Worm (Caenorhabditis elegans): ENCODE data around the gene T03F7.6.

T03F7.6 gene

ce11 chrV:11314025-11314880 is 19.8 kb downstream of the T03F7.6 start (continued):
- TF ChIP-seq mel-28 (tag; optimal IDR thresholded peaks at IDR 0.05; ENCODE audit: borderline replicate concordance): peak; percentile 89
- TF ChIP-seq K11D2.4 (GFP tag; IDR thresholded peaks at IDR 0.05): peak; percentile 89
- TF ChIP-seq lir-1 (GFP tag; conservative IDR thresholded peaks at IDR 0.05): peak; percentile 83
- TF ChIP-seq egl-44 (GFP tag; IDR thresholded peaks at IDR 0.05): peak; percentile 99
- peak; percentile 100 for TF ChIP-seq lin-26 (GFP tag; IDR thresholded peaks at IDR 0.05)
- peak; percentile 95 for TF ChIP-seq mes-4 (tag; optimal IDR thresholded peaks at IDR 0.05)
- TF ChIP-seq lin-35 (GFP tag; optimal IDR thresholded peaks at IDR 0.05): peak; percentile 22 to 87 (median 61)
- peak; percentile 92 for TF ChIP-seq ztf-3 (GFP tag; optimal IDR thresholded peaks at IDR 0.05)
- TF ChIP-seq dpl-1 (GFP tag; optimal IDR thresholded peaks at IDR 0.05): peak; percentile 61
- TF ChIP-seq ekl-4 (GFP tag; IDR thresholded peaks at IDR 0.05): peak; percentile 95
- TF ChIP-seq aptf-2 (GFP tag; conservative IDR thresholded peaks at IDR 0.05): peak; percentile 84
- TF ChIP-seq repo-1 (tag; optimal IDR thresholded peaks at IDR 0.05): peak; percentile 97
- TF ChIP-seq ceh-27 (GFP tag; optimal IDR thresholded peaks at IDR 0.05): peak; percentile 99
- TF ChIP-seq pha-4 (tag; optimal IDR thresholded peaks at IDR 0.05): no peak
- TF ChIP-seq zfh-2 (GFP tag; conservative IDR thresholded peaks at IDR 0.05): peak; percentile 96
- peak; percentile 95 for TF ChIP-seq somi-1 (GFP tag; optimal IDR thresholded peaks at IDR 0.05)
- peak; percentile 90 for TF ChIP-seq K12H6.12 (tag; optimal IDR thresholded peaks at IDR 0.05)
- TF ChIP-seq madf-10 (tag; optimal IDR thresholded peaks at IDR 0.05): peak; percentile 90
- TF ChIP-seq cebp-1 (GFP tag; IDR thresholded peaks at IDR 0.05): peak; percentile 85
- TF ChIP-seq cebp-1 (tag; optimal IDR thresholded peaks at IDR 0.05): peak; percentile 93
- peak; percentile 86 for TF ChIP-seq akir-1 (GFP tag; optimal IDR thresholded peaks at IDR 0.05)
- peak; percentile 99 for TF ChIP-seq fkh-3 (tag; optimal IDR thresholded peaks at IDR 0.05)
- TF ChIP-seq F37B4.10 (GFP tag; IDR thresholded peaks at IDR 0.05): peak; percentile 98; the same call in 1 of the 2 replicates
- peak; percentile 97 for TF ChIP-seq nhr-90 (tag; optimal IDR thresholded peaks at IDR 0.05)
- peak; percentile 87 for TF ChIP-seq snpc-1.1 (tag; optimal IDR thresholded peaks at IDR 0.05; ENCODE audit: insufficient read depth)
- peak; percentile 95 for TF ChIP-seq rcor-1 (GFP tag; IDR thresholded peaks at IDR 0.05)
- TF ChIP-seq tbp1 (GFP tag; optimal IDR thresholded peaks at IDR 0.05): peak; percentile 100
- TF ChIP-seq hlh-26 (GFP tag; conservative IDR thresholded peaks at IDR 0.05): peak; percentile 84
- peak; percentile 94 for TF ChIP-seq Y95B8A.8 (GFP tag; IDR thresholded peaks at IDR 0.05)
- peak; percentile 92 for TF ChIP-seq B0035.1 (tag; optimal IDR thresholded peaks at IDR 0.05)
- TF ChIP-seq C17E4.6 (GFP tag; IDR thresholded peaks at IDR 0.05): peak; percentile 94
- TF ChIP-seq F22D6.2 (tag; optimal IDR thresholded peaks at IDR 0.05): peak; percentile 71
- TF ChIP-seq Y56A3A.18 (GFP tag; IDR thresholded peaks at IDR 0.05): peak; percentile 99
- TF ChIP-seq madf-3 (GFP tag; IDR thresholded peaks at IDR 0.05): peak; percentile 94
- peak; percentile 94 to 98 for TF ChIP-seq rec-8 (tag; optimal IDR thresholded peaks at IDR 0.05)
- TF ChIP-seq nfya-2 (GFP tag; IDR thresholded peaks at IDR 0.05): peak; percentile 92; the same call in 1 of the 2 replicates
- peak; percentile 96 for TF ChIP-seq Y53G8AR.9 (GFP tag; conservative IDR thresholded peaks at IDR 0.05)
- TF ChIP-seq attf-6 (GFP tag; IDR thresholded peaks at IDR 0.05): peak; percentile 88
- TF ChIP-seq tlf-1 (GFP tag; optimal IDR thresholded peaks at IDR 0.05): peak; percentile 93
- TF ChIP-seq atf-7 (tag; optimal IDR thresholded peaks at IDR 0.05): peak; percentile 95
- peak; percentile 88 to 90 for TF ChIP-seq let-607 (tag; optimal IDR thresholded peaks at IDR 0.05)
- peak; percentile 87 for TF ChIP-seq bed-2 (GFP tag; IDR thresholded peaks at IDR 0.05)
- peak; percentile 89 for TF ChIP-seq dpff-1 (tag; optimal IDR thresholded peaks at IDR 0.05)
- peak; percentile 74 for TF ChIP-seq lsl-1 (GFP tag; optimal IDR thresholded peaks at IDR 0.05)
- TF ChIP-seq lin-40 (tag; optimal IDR thresholded peaks at IDR 0.05): peak; percentile 85
- peak; percentile 57 for TF ChIP-seq sdz-38 (tag; optimal IDR thresholded peaks at IDR 0.05)

Data from whole organism, young adult.